Worm (Caenorhabditis elegans) whole organism, L1 larva: ENCODE data around the gene mom-2.

ENCODE experiments used
- C16A3.4 ChIP-seq: fragments of 150-350 bp; optimal IDR thresholded peaks from 2 replicates; lab custom pipeline; 2014; ENCODE audit warnings: missing biosample characterization, missing genetic modification characterization
- aha-1 ChIP-seq: fragments of 150-350 bp; optimal IDR thresholded peaks from 2 replicates; lab custom pipeline; 2014; ENCODE audit warnings: missing biosample characterization, missing genetic modification characterization
- ama-1 ChIP-seq: fragments of 150-350 bp; optimal IDR thresholded peaks from 2 replicates; lab custom pipeline; 2014
- ces-1 ChIP-seq: fragments of 150-350 bp; optimal IDR thresholded peaks from 2 replicates; lab custom pipeline; 2014; ENCODE audit warnings: missing biosample characterization, missing genetic modification reagents, missing genetic modification characterization
- lin-39 ChIP-seq: fragments of 150-350 bp; optimal IDR thresholded peaks from 2 replicates; lab custom pipeline; 2014; ENCODE audit warnings: missing biosample characterization, missing genetic modification reagents, missing genetic modification characterization
- lir-3 ChIP-seq: sonication (generic microtip); optimal IDR thresholded peaks from 2 replicates; lab custom pipeline; 2016; ENCODE audit warnings: mild to moderate bottlenecking, missing genetic modification characterization, moderate library complexity, missing compliant biosample characterization; ENCODE audit not compliant: poor library complexity
- mdl-1 ChIP-seq, 2 experiments: fragments of 150-350 bp; optimal IDR thresholded peaks; 2 replicates each; lab custom pipeline; 2014 to 2017; ENCODE audit warnings: missing biosample characterization in 2 of 2, missing genetic modification characterization in 2 of 2, inconsistent platforms in 1 of 2
- mep-1 ChIP-seq: fragments of 150-350 bp; optimal IDR thresholded peaks from 2 replicates; lab custom pipeline; 2014; ENCODE audit warnings: missing biosample characterization, missing genetic modification characterization
- skn-1 ChIP-seq: fragments of 150-350 bp; optimal IDR thresholded peaks from 2 replicates; lab custom pipeline; 2014; ENCODE audit warnings: missing biosample characterization, missing genetic modification characterization
- sup-37 ChIP-seq: fragments of 200-800 bp; sonication (Bioruptor generic); optimal IDR thresholded peaks from 2 replicates; lab custom pipeline; 2018; ENCODE audit warnings: mild to moderate bottlenecking, missing genetic modification characterization, missing compliant biosample characterization
- unc-62 ChIP-seq: fragments of 150-350 bp; optimal IDR thresholded peaks from 2 replicates; lab custom pipeline; 2014; ENCODE audit warnings: missing biosample characterization, missing genetic modification reagents, missing genetic modification characterization
- ztf-11 ChIP-seq, 2 experiments: sonication (generic microtip); optimal IDR thresholded peaks; 2 replicates each; lab custom pipeline; 2016 to 2017; ENCODE audit warnings: missing genetic modification characterization in 2 of 2, missing biosample characterization in 1 of 2, missing compliant biosample characterization in 1 of 2

ce11 chrV:8384809-8385208 is 29.0 kb downstream of the mom-2 start:
- TF ChIP-seq ces-1 (GFP tag; lab: Kevin White, UChicago), result no peak
- no peak for TF ChIP-seq unc-62 (GFP tag; lab: Kevin White, UChicago)
- no peak for TF ChIP-seq ztf-11 (tag; optimal IDR thresholded peaks at IDR 0.05; lab: Kevin White, UChicago)
- TF ChIP-seq skn-1 (tag; lab: Kevin White, UChicago), result no peak
- no peak for TF ChIP-seq aha-1
- no peak for TF ChIP-seq mep-1 (tag; lab: Kevin White, UChicago)
- TF ChIP-seq C16A3.4, result no peak
- TF ChIP-seq mdl-1 (tag; optimal IDR thresholded peaks at IDR 0.05; lab: Kevin White, UChicago), result no peak
- TF ChIP-seq lir-3 (tag; lab: Kevin White, UChicago), result no peak
- no peak for TF ChIP-seq sup-37
- TF ChIP-seq ama-1, result no peak
- TF ChIP-seq lin-39 (tag; lab: Kevin White, UChicago), result no peak
